Worm (Caenorhabditis elegans): ENCODE data around the gene slc-17.1.

The slc-17.1 gene

ce11 chrX:17464801-17465200 lies at the start of gene slc-17.1:
Gene slc-17.1, minus strand, starts transcription at chrX:17464901.
- no peak for TF ChIP-seq ets-4 (tag; optimal IDR thresholded peaks at IDR 0.05)
- no peak for TF ChIP-seq odd-2 (tag; optimal IDR thresholded peaks at IDR 0.05)
- no peak for TF ChIP-seq ahr-1 (tag; optimal IDR thresholded peaks at IDR 0.05)
- peak; percentile 84 for TF ChIP-seq ceh-48 (tag; optimal IDR thresholded peaks at IDR 0.05)
- TF ChIP-seq K09A11.1 (tag; optimal IDR thresholded peaks at IDR 0.05; ENCODE audit: insufficient read depth) = no peak
- no peak for TF ChIP-seq rnt-1 (tag; optimal IDR thresholded peaks at IDR 0.05)
- TF ChIP-seq ceh-19 (GFP tag; optimal IDR thresholded peaks at IDR 0.05) = no peak
- peak; percentile 37 for TF ChIP-seq ref-2 (tag; optimal IDR thresholded peaks at IDR 0.05)
- no peak for TF ChIP-seq unc-42 (tag; optimal IDR thresholded peaks at IDR 0.05)
- TF ChIP-seq che-1 (tag; optimal IDR thresholded peaks at IDR 0.05) = no peak
- no peak for TF ChIP-seq ztf-16 (tag; optimal IDR thresholded peaks at IDR 0.05)
- no peak for TF ChIP-seq tbx-7 (tag; optimal IDR thresholded peaks at IDR 0.05)
- no peak for TF ChIP-seq ceh-18 (tag; optimal IDR thresholded peaks at IDR 0.05)
- TF ChIP-seq T23F11.4 (GFP tag; optimal IDR thresholded peaks at IDR 0.05) = no peak
- TF ChIP-seq pag-3 (tag; optimal IDR thresholded peaks at IDR 0.05; ENCODE audit: borderline replicate concordance) = no peak
- TF ChIP-seq lin-11 (tag; optimal IDR thresholded peaks at IDR 0.05) = no peak
- TF ChIP-seq ttx-3 (tag; optimal IDR thresholded peaks at IDR 0.05) = no peak
- no peak for TF ChIP-seq ceh-22 (tag; optimal IDR thresholded peaks at IDR 0.05)

- TF ChIP-seq ceh-31 (tag; optimal IDR thresholded peaks at IDR 0.05) (peak; percentile 6), nfya-1 (tag; optimal IDR thresholded peaks at IDR 0.05) (no peak)
Measured at ce11 chrX:17514422-17514821, 49.7 kb upstream of the slc-17.1 start.

ce11 chrX:17513507-17514113 lies 48.9 kb upstream of the slc-17.1 start, which contains the start of gene nhr-1:
Gene nhr-1, plus strand, starts transcription at chrX:17514063.
- TF ChIP-seq Y22D7AL.16 (tag; optimal IDR thresholded peaks at IDR 0.05) (no peak), K09A11.1 (tag; optimal IDR thresholded peaks at IDR 0.05; ENCODE audit: insufficient read depth) (no peak), odd-2 (tag; optimal IDR thresholded peaks at IDR 0.05) (no peak), hlh-8 (tag; optimal IDR thresholded peaks at IDR 0.05) (peak; percentile 46), ceh-34 (tag; optimal IDR thresholded peaks at IDR 0.05) (peak; percentile 79), hlh-13 (GFP tag; optimal IDR thresholded peaks at IDR 0.05) (no peak), nhr-232 (tag; optimal IDR thresholded peaks at IDR 0.05) (no peak), ztf-16 (tag; optimal IDR thresholded peaks at IDR 0.05) (no peak), ceh-31 (tag; optimal IDR thresholded peaks at IDR 0.05) (peak; percentile 97), mec-3 (tag; optimal IDR thresholded peaks at IDR 0.05; ENCODE audit: borderline replicate concordance) (no peak), unc-55 (GFP tag; optimal IDR thresholded peaks at IDR 0.05) (peak; percentile 91), ref-2 (tag; optimal IDR thresholded peaks at IDR 0.05) (peak; percentile 75), K02D7.2 (tag; optimal IDR thresholded peaks at IDR 0.05) (no peak), F13H6.1 (tag; optimal IDR thresholded peaks at IDR 0.05) (peak; percentile 59), pag-3 (tag; optimal IDR thresholded peaks at IDR 0.05; ENCODE audit: borderline replicate concordance) (no peak), ceh-9 (tag; optimal IDR thresholded peaks at IDR 0.05) (no peak), ama-1 (optimal IDR thresholded peaks at IDR 0.05) (no peak), ceh-2 (tag; optimal IDR thresholded peaks at IDR 0.05) (peak; percentile 58), dmd-4 (tag; optimal IDR thresholded peaks at IDR 0.05; ENCODE audit: borderline replicate concordance) (no peak), sox-2 (GFP tag; IDR thresholded peaks at IDR 0.05) (no peak), unc-42 (tag; optimal IDR thresholded peaks at IDR 0.05) (peak; percentile 65), pros-1 (tag; optimal IDR thresholded peaks at IDR 0.05) (peak; percentile 18), tbx-2 (tag; optimal IDR thresholded peaks at IDR 0.05) (peak; percentile 88), ahr-1 (tag; optimal IDR thresholded peaks at IDR 0.05) (no peak), hlh-30 (tag; optimal IDR thresholded peaks at IDR 0.05; ENCODE audit: insufficient read depth) (peak; percentile 82), C38D4.7 (GFP tag; optimal IDR thresholded peaks at IDR 0.05) (peak; percentile 13), pat-9 (tag; optimal IDR thresholded peaks at IDR 0.05) (no peak), ceh-22 (tag; optimal IDR thresholded peaks at IDR 0.05) (no peak), tbx-7 (tag; optimal IDR thresholded peaks at IDR 0.05) (no peak), pha-4 (tag; optimal IDR thresholded peaks at IDR 0.05) (no peak), ceh-19 (GFP tag; optimal IDR thresholded peaks at IDR 0.05) (no peak), ceh-14 (tag; optimal IDR thresholded peaks at IDR 0.05) (peak; percentile 81), pax-1 (tag; optimal IDR thresholded peaks at IDR 0.05) (no peak), sox-4 (tag; optimal IDR thresholded peaks at IDR 0.05) (no peak), elt-2 (tag; optimal IDR thresholded peaks at IDR 0.05) (peak; percentile 19), fkh-6 (tag; optimal IDR thresholded peaks at IDR 0.05) (peak; percentile 35), syd-9 (tag; optimal IDR thresholded peaks at IDR 0.05) (peak; percentile 75), zip-5 (tag; optimal IDR thresholded peaks at IDR 0.05) (no peak)
